Fruit fly (Drosophila melanogaster): ENCODE data around the gene LManV.

The LManV gene

DNA sequence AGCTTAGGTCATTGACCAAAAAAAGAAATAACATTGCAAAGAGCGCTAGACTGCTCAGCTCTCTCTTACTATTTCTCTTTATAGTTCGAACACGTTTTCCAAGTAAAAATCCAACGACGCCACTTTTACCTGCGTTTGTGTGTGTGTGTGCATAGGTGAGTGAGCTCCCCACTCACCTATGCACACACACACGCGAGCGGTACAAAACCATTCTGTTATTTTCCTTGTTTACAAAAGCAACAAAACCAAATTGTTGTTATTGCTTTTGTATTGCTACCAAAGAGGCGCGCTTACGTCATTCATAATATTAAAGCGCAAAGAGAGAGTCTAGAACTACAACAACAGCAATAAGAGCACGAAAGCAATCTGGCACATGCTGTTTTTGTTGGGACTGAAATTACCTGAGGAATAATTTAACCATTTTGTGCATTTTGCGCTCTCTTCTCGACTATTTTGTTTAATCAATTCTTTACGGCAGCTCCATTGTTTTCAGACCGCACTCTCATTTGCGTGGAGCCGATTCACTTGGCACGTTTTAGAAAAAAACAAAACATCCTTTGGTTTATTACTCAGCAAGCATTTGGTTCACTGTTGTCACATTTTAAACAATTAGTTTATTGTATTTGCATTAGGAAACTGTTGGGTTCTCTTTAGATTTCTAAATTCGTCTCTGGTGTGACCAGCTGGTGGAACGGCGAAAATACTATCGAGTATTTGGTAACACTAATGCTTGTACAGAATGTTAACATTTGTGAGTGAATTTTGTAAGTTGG is 35.9 kb downstream of the LManV start, which contains the start of gene raw:
Gene raw (minus strand): TSS at position 677 of the 773 bp plus-strand sequence.
- TF ChIP-seq dl (GFP tag; optimal IDR thresholded peaks at IDR 0.05; ENCODE audit: insufficient read depth in 1 of 2, partially characterized antibody in 2 of 2) (peak in 1 of 2 experiments; percentile 51), Sp1 (GFP tag; optimal IDR thresholded peaks at IDR 0.05) (no peak), h (GFP tag; optimal IDR thresholded peaks at IDR 0.05) (no peak), CrebA (GFP tag; optimal IDR thresholded peaks at IDR 0.05; ENCODE audit: borderline replicate concordance) (peak; percentile 52), Dif (GFP tag; optimal IDR thresholded peaks at IDR 0.05; ENCODE audit: partially characterized antibody) (peak; percentile 31), Rel (GFP tag; optimal IDR thresholded peaks at IDR 0.05) (no peak), Rel (tag; optimal IDR thresholded peaks at IDR 0.05) (peak; percentile 9), dsf (GFP tag; optimal IDR thresholded peaks at IDR 0.05; ENCODE audit: borderline replicate concordance) (no peak), N (GFP tag; optimal IDR thresholded peaks at IDR 0.05) (no peak), rgr (GFP tag; optimal IDR thresholded peaks at IDR 0.05) (peak; percentile 7), sage (GFP tag; optimal IDR thresholded peaks at IDR 0.05) (peak; percentile 21)

DNA sequence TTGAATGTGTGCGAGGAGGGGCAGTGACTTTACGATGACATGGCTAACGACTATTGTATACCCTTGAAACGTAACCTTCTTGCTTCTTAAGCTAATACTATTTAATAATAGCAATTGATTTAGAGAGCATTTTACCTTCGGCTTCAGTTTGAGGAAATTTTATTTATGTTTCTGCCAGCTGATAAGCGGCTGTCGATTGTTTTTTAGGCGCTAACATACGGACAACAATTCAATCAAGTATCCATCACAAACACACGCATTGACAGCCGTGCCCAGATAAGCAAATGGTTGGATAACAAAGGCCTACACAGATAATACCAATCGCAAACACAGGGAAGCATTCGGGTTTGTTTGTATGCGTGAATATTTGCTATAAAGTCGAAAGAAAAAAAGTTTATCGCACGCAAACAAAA is 37.8 kb downstream of the LManV start:
- TF ChIP-seq Jra (GFP tag; optimal IDR thresholded peaks at IDR 0.05) (no peak), OdsH (GFP tag; optimal IDR thresholded peaks at IDR 0.05) (peak; percentile 44), br (GFP tag; optimal IDR thresholded peaks at IDR 0.05) (peak; percentile 60), dl (GFP tag; optimal IDR thresholded peaks at IDR 0.05; ENCODE audit: insufficient read depth in 1 of 2, partially characterized antibody in 2 of 2) (no peak), Vsx2 (GFP tag; optimal IDR thresholded peaks at IDR 0.05; ENCODE audit: partially characterized antibody) (no peak), lola (GFP tag; optimal IDR thresholded peaks at IDR 0.05) (no peak), pan (optimal IDR thresholded peaks at IDR 0.05) (no peak), woc (GFP tag; optimal IDR thresholded peaks at IDR 0.05) (no peak), N (GFP tag; optimal IDR thresholded peaks at IDR 0.05) (no peak), h (GFP tag; optimal IDR thresholded peaks at IDR 0.05) (peak; percentile 64), dsf (GFP tag; optimal IDR thresholded peaks at IDR 0.05; ENCODE audit: borderline replicate concordance) (no peak), rgr (GFP tag; optimal IDR thresholded peaks at IDR 0.05) (peak; percentile 62), dmrt93B (GFP tag; optimal IDR thresholded peaks at IDR 0.05) (peak; percentile 3), HLH106 (tag; optimal IDR thresholded peaks at IDR 0.05) (peak; percentile 43), ey (GFP tag; optimal IDR thresholded peaks at IDR 0.05) (peak; percentile 53), Hr78 (GFP tag; optimal IDR thresholded peaks at IDR 0.05) (no peak), Hr83 (GFP tag; optimal IDR thresholded peaks at IDR 0.05; ENCODE audit: poor library complexity, severe bottlenecking) (no peak), sv (GFP tag; optimal IDR thresholded peaks at IDR 0.05) (no peak), foxo (GFP tag; optimal IDR thresholded peaks at IDR 0.05) (peak in 1 of 2 experiments; percentile 57), Mio (GFP tag; optimal IDR thresholded peaks at IDR 0.05) (no peak), Myc (optimal IDR thresholded peaks at IDR 0.05) (no peak), Dfd (GFP tag; optimal IDR thresholded peaks at IDR 0.05) (no peak), CG9705 (GFP tag; optimal IDR thresholded peaks at IDR 0.05) (no peak), CrebA (GFP tag; optimal IDR thresholded peaks at IDR 0.05; ENCODE audit: borderline replicate concordance) (peak; percentile 56), fru (GFP tag; optimal IDR thresholded peaks at IDR 0.05) (peak; percentile 42), Dif (GFP tag; optimal IDR thresholded peaks at IDR 0.05; ENCODE audit: partially characterized antibody) (no peak), tai (GFP tag; optimal IDR thresholded peaks at IDR 0.05) (no peak), Hnf4 (GFP tag; optimal IDR thresholded peaks at IDR 0.05) (peak; percentile 53), psq (GFP tag; optimal IDR thresholded peaks at IDR 0.05) (peak; percentile 51), sage (GFP tag; optimal IDR thresholded peaks at IDR 0.05) (no peak), usp (GFP tag; optimal IDR thresholded peaks at IDR 0.05) (no peak), Sp1 (GFP tag; optimal IDR thresholded peaks at IDR 0.05) (peak; percentile 43), Abd-B (GFP tag; optimal IDR thresholded peaks at IDR 0.05) (no peak), Rel (GFP tag; optimal IDR thresholded peaks at IDR 0.05) (no peak), Rel (tag; optimal IDR thresholded peaks at IDR 0.05) (no peak), brk (GFP tag; optimal IDR thresholded peaks at IDR 0.05) (peak; percentile 14), jim (GFP tag; optimal IDR thresholded peaks at IDR 0.05) (no peak), CG32264 (GFP tag; optimal IDR thresholded peaks at IDR 0.05) (no peak), GATAd (GFP tag; optimal IDR thresholded peaks at IDR 0.05) (no peak)

Data from whole organism, wandering third instar larva.